Fruit fly (Drosophila melanogaster): ENCODE results near the gene sn.

sn gene

dm6 chrX:7930236-7931027 is 33.4 kb upstream of the sn start (continued):
- no peak for TF ChIP-seq CHES-1-like (GFP tag; optimal IDR thresholded peaks at IDR 0.05)
- TF ChIP-seq Deaf1 (tag; optimal IDR thresholded peaks at IDR 0.05): peak; percentile 27
- no peak for TF ChIP-seq p53 (GFP tag; optimal IDR thresholded peaks at IDR 0.05)
- TF ChIP-seq usp (GFP tag; optimal IDR thresholded peaks at IDR 0.05): no peak
- peak in 1 of 3 experiments; percentile 13 for TF ChIP-seq Stat92E (GFP tag; optimal IDR thresholded peaks at IDR 0.05)
- peak; percentile 94 for TF ChIP-seq crol (GFP tag; IDR thresholded peaks at IDR 0.05)
- no peak for TF ChIP-seq Jarid2 (GFP tag; optimal IDR thresholded peaks at IDR 0.05)
- no peak for TF ChIP-seq Meics (GFP tag; optimal IDR thresholded peaks at IDR 0.05)
- TF ChIP-seq ato (GFP tag; IDR thresholded peaks at IDR 0.05; ENCODE audit: partially characterized antibody): no peak
- no peak for TF ChIP-seq Gug (GFP tag; IDR thresholded peaks at IDR 0.05)
- no peak for TF ChIP-seq Six4 (GFP tag; optimal IDR thresholded peaks at IDR 0.05)
- TF ChIP-seq CG11398 (GFP tag; optimal IDR thresholded peaks at IDR 0.05): no peak
- peak; percentile 72 for TF ChIP-seq pros (GFP tag; optimal IDR thresholded peaks at IDR 0.05)
- 0 out of 4 replicates have a peak, but pooled peaks have one; percentile 46 for TF ChIP-seq chinmo (GFP tag; IDR thresholded peaks at IDR 0.05; ENCODE audit: partially characterized antibody)
- TF ChIP-seq CG34224 (GFP tag; IDR thresholded peaks at IDR 0.05; ENCODE audit: partially characterized antibody): 0 out of 3 replicates have a peak, but pooled peaks have one; percentile 15
- no peak for TF ChIP-seq CG4282 (GFP tag; optimal IDR thresholded peaks at IDR 0.05)
- no peak for TF ChIP-seq CG4707 (GFP tag; optimal IDR thresholded peaks at IDR 0.05)
- no peak for TF ChIP-seq sens (GFP tag)
- TF ChIP-seq ash1 (GFP tag; optimal IDR thresholded peaks at IDR 0.05): no peak
- TF ChIP-seq Doc3 (GFP tag; IDR thresholded peaks at IDR 0.05; ENCODE audit: partially characterized antibody): no peak; the same call in 2 of the 3 replicates
- TF ChIP-seq Fer1 (GFP tag; optimal IDR thresholded peaks at IDR 0.05): no peak
- no peak for TF ChIP-seq pnt (GFP tag; optimal IDR thresholded peaks at IDR 0.05)
- TF ChIP-seq CG1603 (tag; optimal IDR thresholded peaks at IDR 0.05): no peak
- TF ChIP-seq Xbp1 (GFP tag; optimal IDR thresholded peaks at IDR 0.05): no peak
- no peak for TF ChIP-seq croc (GFP tag; conservative IDR thresholded peaks at IDR 0.05)
- no peak for TF ChIP-seq CG12391 (tag; optimal IDR thresholded peaks at IDR 0.05)
- TF ChIP-seq jigr1 (GFP tag; IDR thresholded peaks at IDR 0.05): no peak
- TF ChIP-seq CG4328 (GFP tag; optimal IDR thresholded peaks at IDR 0.05): no peak
- no peak for TF ChIP-seq br (optimal IDR thresholded peaks at IDR 0.05)
- no peak for TF ChIP-seq Nf-YC (tag; optimal IDR thresholded peaks at IDR 0.05)
- TF ChIP-seq CG10209 (GFP tag; optimal IDR thresholded peaks at IDR 0.05): no peak
- TF ChIP-seq cg (GFP tag; optimal IDR thresholded peaks at IDR 0.05): peak; percentile 83
- peak; percentile 98 for TF ChIP-seq onecut (GFP tag; IDR thresholded peaks at IDR 0.05)
- no peak for TF ChIP-seq CG7556 (GFP tag; optimal IDR thresholded peaks at IDR 0.05)
- TF ChIP-seq Drgx (GFP tag; IDR thresholded peaks at IDR 0.05): no peak
- no peak for TF ChIP-seq CG16779 (GFP tag; IDR thresholded peaks at IDR 0.05)
- no peak for TF ChIP-seq CG17568 (GFP tag; optimal IDR thresholded peaks at IDR 0.05)
- TF ChIP-seq Ets97D (GFP tag; optimal IDR thresholded peaks at IDR 0.05): no peak
- no peak for TF ChIP-seq CG18262 (tag; optimal IDR thresholded peaks at IDR 0.05)
- no peak for TF ChIP-seq CG6854 (GFP tag; optimal IDR thresholded peaks at IDR 0.05)
- TF ChIP-seq Adf1 (GFP tag; IDR thresholded peaks at IDR 0.05): no peak
- TF ChIP-seq fd64A (GFP tag; optimal IDR thresholded peaks at IDR 0.05): no peak

Measured in whole organism, embryonic.